Fruit fly (Drosophila melanogaster) whole organism, prepupa: ENCODE data around the gene yps.

Experiments used
- Blimp-1 ChIP-seq: fragments of 200-800 bp; sonication (Bioruptor generic); optimal IDR thresholded peaks from 3 replicates; lab custom pipeline; 2017; ENCODE audit warnings: missing biosample characterization, missing genetic modification characterization, mild to moderate bottlenecking, moderate library complexity, missing genetic modification reagents
- CG10631 ChIP-seq: fragments of 200-800 bp; sonication (Bioruptor generic); optimal IDR thresholded peaks from 2 replicates; lab custom pipeline; 2016; ENCODE audit warnings: missing biosample characterization, missing genetic modification characterization
- CG10669 ChIP-seq: fragments of 200-800 bp; sonication (Bioruptor generic); optimal IDR thresholded peaks from 3 replicates; lab custom pipeline; 2018; ENCODE audit warnings: missing biosample characterization, mild to moderate bottlenecking, missing genetic modification characterization, moderate library complexity
- CG11762 ChIP-seq: fragments of 200-800 bp; sonication (Bioruptor generic); optimal IDR thresholded peaks from 3 replicates; lab custom pipeline; 2016; ENCODE audit warnings: missing biosample characterization, missing genetic modification characterization; ENCODE audit not compliant: insufficient read depth
- CG15336 ChIP-seq: fragments of 200-800 bp; sonication (Bioruptor generic); IDR thresholded peaks from 2 replicates; pipeline ENCODE4 v1.3.6; 2022; ENCODE audit warnings: missing biosample characterization, missing genetic modification characterization
- CG1621 ChIP-seq: fragments of 200-800 bp; sonication (Bioruptor generic); optimal IDR thresholded peaks from 3 replicates; lab custom pipeline; 2018; ENCODE audit warnings: missing biosample characterization, mild to moderate bottlenecking, missing genetic modification characterization
- CG16779 ChIP-seq: fragments of 200-800 bp; sonication (Bioruptor generic); optimal IDR thresholded peaks from 3 replicates; lab custom pipeline; 2017; ENCODE audit warnings: missing biosample characterization, mild to moderate bottlenecking, missing genetic modification characterization
- CG3032 ChIP-seq: fragments of 200-800 bp; optimal IDR thresholded peaks from 2 replicates; lab custom pipeline; 2019; ENCODE audit warnings: missing biosample characterization, mild to moderate bottlenecking, missing genetic modification characterization, moderate library complexity
- CG31627 ChIP-seq: fragments of 200-800 bp; sonication (Bioruptor generic); optimal IDR thresholded peaks from 3 replicates; lab custom pipeline; 2016; ENCODE audit warnings: missing biosample characterization, missing genetic modification characterization
- CG32006 ChIP-seq: fragments of 200-800 bp; sonication (Bioruptor generic); optimal IDR thresholded peaks from 3 replicates; lab custom pipeline; 2017; ENCODE audit warnings: missing biosample characterization, mild to moderate bottlenecking, missing genetic modification characterization
- CG34406 ChIP-seq: fragments of 200-800 bp; sonication (Bioruptor generic); optimal IDR thresholded peaks from 3 replicates; lab custom pipeline; 2016; ENCODE audit warnings: missing biosample characterization, missing genetic modification characterization
- CG3919 ChIP-seq: fragments of 200-800 bp; sonication (Bioruptor generic); optimal IDR thresholded peaks from 3 replicates; lab custom pipeline; 2016; ENCODE audit warnings: missing biosample characterization, missing genetic modification characterization
- CG6163 ChIP-seq: fragments of 200-800 bp; sonication (Bioruptor generic); IDR thresholded peaks from 3 replicates; pipeline ENCODE4 v1.3.6; 2022; ENCODE audit warnings: missing biosample characterization, missing genetic modification characterization
- CG6276 ChIP-seq: fragments of 200-800 bp; sonication (Bioruptor generic); optimal IDR thresholded peaks from 2 replicates; lab custom pipeline; 2017; ENCODE audit warnings: missing biosample characterization, mild to moderate bottlenecking, missing genetic modification characterization
- CG6808 ChIP-seq: fragments of 200-800 bp; sonication (Bioruptor generic); optimal IDR thresholded peaks from 3 replicates; lab custom pipeline; 2017; ENCODE audit warnings: missing biosample characterization, missing genetic modification characterization, mild to moderate bottlenecking, moderate library complexity, missing genetic modification reagents
- CG6854 ChIP-seq: fragments of 200-800 bp; sonication (Bioruptor generic); optimal IDR thresholded peaks from 2 replicates; lab custom pipeline; 2017; ENCODE audit warnings: missing biosample characterization, mild to moderate bottlenecking, missing genetic modification characterization
- CG7368 ChIP-seq: fragments of 200-800 bp; sonication (Bioruptor generic); optimal IDR thresholded peaks from 3 replicates; lab custom pipeline; 2016; ENCODE audit warnings: missing biosample characterization, missing genetic modification characterization
- CG8119 ChIP-seq: fragments of 200-800 bp; sonication (Bioruptor generic); IDR thresholded peaks from 3 replicates; pipeline ENCODE4 v1.3.6; 2022; ENCODE audit warnings: missing biosample characterization, missing genetic modification characterization
- CG8319 ChIP-seq: fragments of 200-800 bp; sonication (Bioruptor generic); optimal IDR thresholded peaks from 3 replicates; lab custom pipeline; 2016; ENCODE audit warnings: missing biosample characterization, missing genetic modification characterization
- Eip75B ChIP-seq: fragments of 200-800 bp; sonication (Bioruptor generic); optimal IDR thresholded peaks from 3 replicates; lab custom pipeline; 2016; ENCODE audit warnings: missing biosample characterization, missing genetic modification characterization
- Eip78C ChIP-seq: fragments of 200-800 bp; sonication (Bioruptor generic); peaks from one replicate; lab custom pipeline; 2016; ENCODE audit warnings: missing biosample characterization, missing genetic modification characterization
- Ets21C ChIP-seq: fragments of 200-800 bp; sonication (Bioruptor generic); optimal IDR thresholded peaks from 3 replicates; lab custom pipeline; 2016; ENCODE audit warnings: missing biosample characterization, missing genetic modification characterization
- Ets96B ChIP-seq: fragments of 200-800 bp; optimal IDR thresholded peaks from 2 replicates; lab custom pipeline; 2019; ENCODE audit warnings: missing biosample characterization, mild to moderate bottlenecking, missing genetic modification characterization, moderate library complexity
- Gug ChIP-seq: fragments of 200-800 bp; sonication (Bioruptor generic); IDR thresholded peaks from 2 replicates; pipeline ENCODE4 v1.3.6; 2022; ENCODE audit warnings: missing biosample characterization, missing genetic modification characterization
- Hr38 ChIP-seq: sonication (Bioruptor generic); optimal IDR thresholded peaks from 2 replicates; lab custom pipeline; 2016; ENCODE audit warnings: missing biosample characterization, missing genetic modification characterization
- Hr39 ChIP-seq: fragments of 200-800 bp; sonication (Bioruptor generic); optimal IDR thresholded peaks from 2 replicates; lab custom pipeline; 2016; ENCODE audit warnings: missing biosample characterization, missing genetic modification characterization
- Hr4 ChIP-seq: fragments of 200-800 bp; sonication (Bioruptor generic); optimal IDR thresholded peaks from 3 replicates; lab custom pipeline; 2016; ENCODE audit warnings: missing biosample characterization, missing genetic modification characterization
- Lpt ChIP-seq: fragments of 200-800 bp; sonication (Bioruptor generic); optimal IDR thresholded peaks from 3 replicates; lab custom pipeline; 2016; ENCODE audit warnings: missing biosample characterization, missing genetic modification characterization
- Met ChIP-seq: fragments of 200-800 bp; sonication (Bioruptor generic); optimal IDR thresholded peaks from 3 replicates; lab custom pipeline; 2016; ENCODE audit warnings: missing biosample characterization, missing genetic modification characterization
- OdsH ChIP-seq: fragments of 200-800 bp; sonication (Bioruptor generic); optimal IDR thresholded peaks from 3 replicates; lab custom pipeline; 2016; ENCODE audit warnings: missing biosample characterization, missing genetic modification characterization
- acj6 ChIP-seq: fragments of 200-800 bp; sonication (Bioruptor generic); optimal IDR thresholded peaks from 3 replicates; lab custom pipeline; 2016; ENCODE audit warnings: missing biosample characterization, missing genetic modification characterization
- cyc ChIP-seq: fragments of 200-800 bp; sonication (Bioruptor generic); optimal IDR thresholded peaks from 3 replicates; lab custom pipeline; 2016; ENCODE audit warnings: missing biosample characterization, missing genetic modification characterization
- dac ChIP-seq: fragments of 200-800 bp; sonication (Bioruptor generic); optimal IDR thresholded peaks from 2 replicates; lab custom pipeline; 2017; ENCODE audit warnings: missing biosample characterization, mild to moderate bottlenecking, missing genetic modification characterization
- eg ChIP-seq: fragments of 200-800 bp; sonication (Bioruptor generic); IDR thresholded peaks from 3 replicates; pipeline ENCODE4 v1.3.6; 2022; ENCODE audit warnings: missing biosample characterization, missing genetic modification characterization
- esn ChIP-seq: fragments of 200-800 bp; sonication (Bioruptor generic); optimal IDR thresholded peaks from 2 replicates; lab custom pipeline; 2016; ENCODE audit warnings: missing biosample characterization, mild to moderate bottlenecking, missing genetic modification characterization, moderate library complexity
- fkh ChIP-seq: fragments of 200-800 bp; sonication (Bioruptor generic); optimal IDR thresholded peaks from 3 replicates; lab custom pipeline; 2017; ENCODE audit warnings: missing biosample characterization, mild to moderate bottlenecking, missing genetic modification characterization, moderate library complexity
- lz ChIP-seq: fragments of 200-800 bp; sonication (Bioruptor generic); optimal IDR thresholded peaks from 3 replicates; lab custom pipeline; 2016; ENCODE audit warnings: missing biosample characterization, missing genetic modification characterization
- pdm3 ChIP-seq: fragments of 200-800 bp; sonication (Bioruptor generic); optimal IDR thresholded peaks from 3 replicates; lab custom pipeline; 2016; ENCODE audit warnings: missing biosample characterization, missing genetic modification characterization
- salr ChIP-seq, 2 experiments: fragments of 200-800 bp; sonication (Bioruptor generic); optimal IDR thresholded peaks; 3 replicates each; lab custom pipeline; 2016 to 2018; ENCODE audit warnings: missing biosample characterization in 2 of 2, missing genetic modification characterization in 2 of 2, mild to moderate bottlenecking in 1 of 2
- spab ChIP-seq: fragments of 200-800 bp; sonication (Bioruptor generic); optimal IDR thresholded peaks from 2 replicates; lab custom pipeline; 2017; ENCODE audit warnings: missing biosample characterization, mild to moderate bottlenecking, missing genetic modification characterization, missing genetic modification reagents
- ss ChIP-seq, 2 experiments: fragments of 200-800 bp; sonication (Bioruptor generic); optimal IDR thresholded peaks; 2 replicates in 1 of 2; 3 replicates in 1 of 2; lab custom pipeline; 2017 to 2018; ENCODE audit warnings: mild to moderate bottlenecking in 2 of 2, missing biosample characterization in 2 of 2, missing genetic modification characterization in 2 of 2, moderate library complexity in 1 of 2
- svp ChIP-seq: fragments of 200-800 bp; sonication (Bioruptor generic); peaks from one replicate; lab custom pipeline; 2016; ENCODE audit warnings: missing biosample characterization, missing genetic modification characterization
- topi ChIP-seq: fragments of 200-800 bp; sonication (Bioruptor generic); optimal IDR thresholded peaks from 3 replicates; lab custom pipeline; 2016; ENCODE audit warnings: missing biosample characterization, missing genetic modification characterization
- vri ChIP-seq: fragments of 200-800 bp; sonication (Bioruptor generic); optimal IDR thresholded peaks from 3 replicates; lab custom pipeline; 2016; ENCODE audit warnings: missing biosample characterization, mild to moderate bottlenecking, missing genetic modification characterization

yps gene

DNA sequence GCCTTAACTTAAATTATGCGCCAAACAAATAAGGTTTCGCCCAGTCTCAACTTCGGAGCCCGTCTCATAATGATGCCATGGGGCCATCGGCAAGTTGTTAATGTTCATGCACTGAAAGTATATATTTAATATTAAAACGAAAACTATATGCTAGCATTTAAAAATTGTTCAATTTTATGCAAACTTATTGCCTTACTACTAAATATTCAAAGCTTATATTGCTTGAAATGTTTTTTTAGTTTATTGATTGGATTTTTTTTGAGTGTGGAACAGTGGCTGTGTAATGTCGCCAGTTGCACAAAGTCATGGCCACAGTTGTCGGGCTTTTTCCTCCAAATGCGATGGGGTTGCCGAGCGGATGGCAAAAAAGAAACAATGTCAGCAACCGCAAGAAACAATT lies 10.8 kb downstream of the yps start (continued):
- TF ChIP-seq CG10631 (GFP tag; lab: Kevin White, UChicago), result peak; percentile 82
- TF ChIP-seq Eip78C (GFP tag; lab: Kevin White, UChicago), result peak; percentile 92
- TF ChIP-seq OdsH (GFP tag; lab: Kevin White, UChicago), result peak; percentile 81
- peak; percentile 64 for TF ChIP-seq vri (GFP tag; lab: Kevin White, UChicago)
- peak; percentile 93 for TF ChIP-seq svp (GFP tag; lab: Kevin White, UChicago)
- TF ChIP-seq CG34406 (GFP tag; lab: Kevin White, UChicago), result peak; percentile 77
- TF ChIP-seq CG8119 (GFP tag; lab: Robert Waterston, UW), result peak; percentile 91
- TF ChIP-seq Hr4 (GFP tag; lab: Kevin White, UChicago), result peak; percentile 84
- TF ChIP-seq Gug, result peak; percentile 85
- TF ChIP-seq CG6854, result peak; percentile 56
- peak; percentile 81 for TF ChIP-seq CG7368 (GFP tag; lab: Kevin White, UChicago)
- TF ChIP-seq dac, result peak; percentile 60
- peak; percentile 37 to 76 for TF ChIP-seq salr (GFP tag; optimal IDR thresholded peaks at IDR 0.05; lab: Kevin White, UChicago)
- peak; percentile 87 for TF ChIP-seq Met (GFP tag; lab: Kevin White, UChicago)
- TF ChIP-seq, all 60 proteins: peak for 57

DNA sequence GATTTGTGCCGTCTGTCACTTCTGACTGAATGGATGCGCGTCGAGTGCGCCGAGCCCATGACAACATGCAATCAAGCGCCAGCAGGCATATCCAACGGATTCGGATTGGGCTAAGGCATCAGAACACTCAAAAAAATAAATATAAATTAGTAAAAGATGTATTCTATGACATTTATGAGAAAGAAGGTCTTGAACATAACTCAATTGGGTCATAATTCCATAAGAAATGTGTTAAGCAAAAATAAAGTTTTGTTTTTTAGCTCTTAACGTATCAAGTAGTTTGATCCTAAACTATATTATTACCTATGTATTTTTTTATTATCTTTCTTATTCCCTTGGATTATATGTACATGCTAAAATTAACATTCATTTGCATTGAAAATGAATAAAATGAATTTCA lies 11.4 kb downstream of the yps start:
- TF ChIP-seq CG31627 (GFP tag; lab: Kevin White, UChicago) (no peak), Eip78C (GFP tag; lab: Kevin White, UChicago) (peak; percentile 75), spab (no peak), OdsH (GFP tag; lab: Kevin White, UChicago) (no peak), CG1621 (tag; lab: Kevin White, UChicago) (no peak), CG6854 (peak; percentile 3), pdm3 (GFP tag; lab: Kevin White, UChicago) (peak; percentile 13), CG3919 (GFP tag; lab: Kevin White, UChicago) (no peak), CG3032 (tag; lab: Kevin White, UChicago) (peak; percentile 45), CG6163 (GFP tag; lab: Robert Waterston, UW) (0 out of 3 replicates have a peak, but pooled peaks have one; percentile 40), CG34406 (GFP tag; lab: Kevin White, UChicago) (no peak), Lpt (GFP tag; lab: Kevin White, UChicago) (no peak), Blimp-1 (no peak), Ets96B (tag; lab: Kevin White, UChicago) (peak; percentile 59)

DNA sequence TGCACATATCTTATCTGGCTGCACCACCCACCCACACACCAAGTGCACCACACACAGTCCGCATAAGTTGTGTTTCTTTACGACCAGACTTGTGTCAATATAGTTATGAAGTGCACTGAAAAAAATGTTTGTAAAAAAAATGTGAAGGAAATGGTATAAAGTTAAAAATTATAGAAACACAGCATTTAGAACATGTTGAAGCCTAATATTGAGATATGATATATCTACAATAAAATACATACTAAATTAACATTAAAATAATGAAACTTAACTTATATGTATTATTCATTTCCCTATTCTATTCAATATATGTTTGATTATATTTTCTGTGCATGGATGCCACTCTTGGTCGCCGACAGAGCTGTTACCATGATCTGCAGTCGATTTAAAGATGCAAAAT lies 12.0 kb downstream of the yps start:
- TF ChIP-seq esn (no peak), ss (GFP tag; optimal IDR thresholded peaks at IDR 0.05; lab: Kevin White, UChicago) (peak in 1 of 2 experiments; percentile 16), CG11762 (GFP tag; lab: Kevin White, UChicago) (no peak), Ets21C (no peak), CG15336 (GFP tag; lab: Robert Waterston, UW) (peak; percentile 48), CG8119 (GFP tag; lab: Robert Waterston, UW) (peak; percentile 44; the same call in 1 of the 3 replicates), dac (no peak), Hr4 (GFP tag; lab: Kevin White, UChicago) (no peak), vri (GFP tag; lab: Kevin White, UChicago) (no peak), CG31627 (GFP tag; lab: Kevin White, UChicago) (no peak), svp (GFP tag; lab: Kevin White, UChicago) (peak; percentile 73), CG1621 (tag; lab: Kevin White, UChicago) (no peak), CG34406 (GFP tag; lab: Kevin White, UChicago) (peak; percentile 5), CG7368 (GFP tag; lab: Kevin White, UChicago) (no peak), salr (GFP tag; optimal IDR thresholded peaks at IDR 0.05; lab: Kevin White, UChicago) (peak in 1 of 2 experiments; percentile 45), pdm3 (GFP tag; lab: Kevin White, UChicago) (no peak), Hr39 (GFP tag; lab: Kevin White, UChicago) (no peak), Eip78C (GFP tag; lab: Kevin White, UChicago) (peak; percentile 75), CG6276 (GFP tag; lab: Kevin White, UChicago) (peak; percentile 16), topi (GFP tag; lab: Kevin White, UChicago) (peak; percentile 4), Lpt (GFP tag; lab: Kevin White, UChicago) (no peak), CG16779 (tag; lab: Kevin White, UChicago) (no peak), Eip75B (GFP tag; lab: Kevin White, UChicago) (no peak), CG10669 (GFP tag; lab: Kevin White, UChicago) (peak; percentile 36), CG8319 (GFP tag; lab: Kevin White, UChicago) (no peak), fkh (no peak), CG10631 (GFP tag; lab: Kevin White, UChicago) (peak; percentile 12), CG6808 (GFP tag; lab: Kevin White, UChicago) (no peak), Ets96B (tag; lab: Kevin White, UChicago) (peak; percentile 57), Gug (no peak), cyc (no peak), CG32006 (peak; percentile 42), CG6163 (GFP tag; lab: Robert Waterston, UW) (0 out of 3 replicates have a peak, but pooled peaks have one; percentile 26), CG3032 (tag; lab: Kevin White, UChicago) (peak; percentile 20), acj6 (GFP tag; lab: Kevin White, UChicago) (peak; percentile 2), lz (no peak), eg (GFP tag; lab: Robert Waterston, UW) (0 out of 3 replicates have a peak, but pooled peaks have one; percentile 22), Hr38 (GFP tag; lab: Kevin White, UChicago) (no peak)
